Worm (Caenorhabditis elegans) whole organism, midembryonic: Measurements from ENCODE around the gene Y39A3CL.3.

ENCODE experiments used
- T22C8.4 ChIP-seq: fragments of 200-800 bp; sonication (Bioruptor generic); IDR thresholded peaks from 2 replicates; pipeline ENCODE4 v1.3.6; 2022; ENCODE audit warnings: missing genetic modification characterization, missing compliant biosample characterization
- cog-1 ChIP-seq: sonication (generic microtip); optimal IDR thresholded peaks from 2 replicates; lab custom pipeline; 2016; ENCODE audit warnings: missing genetic modification characterization, missing compliant biosample characterization
- flt-1 ChIP-seq: fragments of 200-800 bp; sonication (Bioruptor generic); IDR thresholded peaks from 2 replicates; pipeline ENCODE4 v1.3.6; 2022; ENCODE audit warnings: missing genetic modification characterization, missing compliant biosample characterization
- klf-2 ChIP-seq: fragments of 200-800 bp; sonication (Bioruptor generic); conservative IDR thresholded peaks from 2 replicates; pipeline ENCODE4 v1.3.6; 2022; ENCODE audit warnings: missing genetic modification reagents, missing genetic modification characterization, missing compliant biosample characterization
- med-1 ChIP-seq: sonication (generic microtip); optimal IDR thresholded peaks from 2 replicates; lab custom pipeline; 2017; ENCODE audit warnings: missing genetic modification characterization, mild to moderate bottlenecking, missing compliant biosample characterization, antibody characterized with exemption, missing genetic modification reagents; ENCODE audit not compliant: insufficient read depth
- ref-1 ChIP-seq: fragments of 200-800 bp; sonication (Bioruptor generic); conservative IDR thresholded peaks from 2 replicates; pipeline ENCODE4 v1.3.6; 2022; ENCODE audit warnings: missing genetic modification reagents, missing genetic modification characterization, missing compliant biosample characterization
- tab-1 ChIP-seq: fragments of 200-800 bp; sonication (Bioruptor generic); IDR thresholded peaks from 2 replicates; pipeline ENCODE4 v1.3.6; 2022; ENCODE audit warnings: missing genetic modification characterization, missing compliant biosample characterization
- ztf-23 ChIP-seq: fragments of 200-800 bp; sonication (Bioruptor generic); IDR thresholded peaks from 2 replicates; pipeline ENCODE4 v1.3.6; 2022; ENCODE audit warnings: missing genetic modification reagents, missing genetic modification characterization, missing compliant biosample characterization
- ztf-29 ChIP-seq: fragments of 200-800 bp; sonication (Bioruptor generic); IDR thresholded peaks from 2 replicates; pipeline ENCODE4 v1.3.6; 2022; ENCODE audit warnings: missing genetic modification reagents, missing genetic modification characterization, missing compliant biosample characterization

Y39A3CL.3 gene

DNA sequence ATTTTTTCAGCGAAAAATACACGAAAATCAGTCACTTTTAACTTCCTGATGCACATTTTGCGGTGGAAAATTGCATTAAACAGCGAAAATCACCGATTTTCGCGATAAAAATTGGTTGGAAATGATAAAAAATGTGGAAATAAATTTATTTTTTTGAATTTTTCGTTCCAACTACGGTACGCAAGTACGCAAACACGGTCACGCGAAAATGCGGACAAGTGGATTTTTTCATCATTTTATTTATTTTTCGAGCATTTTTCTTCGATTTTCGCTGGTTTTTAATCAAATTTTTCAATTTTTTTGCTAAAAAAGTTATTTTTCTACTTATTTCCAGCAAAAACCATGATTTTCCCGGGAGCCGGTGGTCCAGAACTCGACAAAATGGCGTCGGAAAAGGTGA, at the start of gene Y39A3CL.3:
Gene Y39A3CL.3, plus strand, starts transcription at position 335 of the 400 bp plus-strand sequence.
- TF ChIP-seq klf-2 (no peak), ztf-29 (no peak), ref-1 (GFP tag; lab: Robert Waterston, UW) (no peak), ztf-23 (GFP tag; lab: Robert Waterston, UW) (no peak)

DNA sequence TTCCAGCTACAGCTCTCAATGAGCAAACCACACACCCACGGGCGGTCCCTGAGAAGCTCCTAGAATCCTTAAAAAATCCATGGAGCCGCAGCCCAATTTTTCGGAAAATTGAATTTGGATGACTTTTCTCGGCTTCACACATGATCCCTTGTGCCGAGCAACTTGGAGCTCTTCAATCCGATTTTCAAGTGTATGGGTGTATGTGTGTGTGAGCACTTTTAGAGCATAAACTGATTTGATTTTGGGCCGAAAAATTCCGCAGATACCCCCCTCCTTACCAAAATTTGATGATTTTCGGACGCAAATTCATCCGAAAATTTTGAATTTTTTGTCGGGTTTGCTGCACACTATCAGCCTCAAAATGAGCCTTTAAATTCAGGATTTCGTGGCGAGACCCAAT, 45.8 kb upstream of the Y39A3CL.3 start:
- no peak for TF ChIP-seq flt-1 (GFP tag; lab: Robert Waterston, UW)
- TF ChIP-seq ztf-29 = no peak
- TF ChIP-seq cog-1 = no peak
- TF ChIP-seq klf-2 = no peak
- no peak for TF ChIP-seq med-1 (GFP tag; lab: Kevin White, UChicago)
- TF ChIP-seq ztf-23 (GFP tag; lab: Robert Waterston, UW) = no peak
- TF ChIP-seq tab-1 (GFP tag; lab: Robert Waterston, UW) = no peak
- no peak for TF ChIP-seq ref-1 (GFP tag; lab: Robert Waterston, UW)
- TF ChIP-seq T22C8.4 (GFP tag; lab: Robert Waterston, UW) = no peak

DNA sequence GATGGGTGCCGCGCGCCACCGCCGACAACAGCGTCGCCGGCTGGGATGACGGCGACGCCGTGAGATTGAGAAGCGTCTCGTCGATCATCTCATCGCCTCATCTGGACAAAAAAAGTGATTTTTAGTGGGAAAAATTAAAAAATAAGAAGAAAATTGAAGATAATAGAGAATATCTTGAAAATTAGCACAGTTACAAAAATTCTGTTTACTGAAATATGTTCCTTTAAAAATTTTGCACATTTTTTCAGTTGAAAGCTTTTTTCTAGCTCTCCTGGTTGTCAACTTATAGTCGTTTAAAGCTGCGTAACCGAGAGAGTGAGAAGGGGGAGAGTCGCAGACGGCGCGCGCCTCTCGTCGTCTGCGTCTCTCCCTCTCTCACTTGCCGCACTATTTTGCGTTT, 44.6 kb upstream of the Y39A3CL.3 start, which contains the start of gene ser-4:
Gene ser-4, minus strand, starts transcription at position 101 of the 400 bp plus-strand sequence.
- no peak for TF ChIP-seq ztf-29
- TF ChIP-seq med-1 (GFP tag; lab: Kevin White, UChicago) = no peak
- no peak for TF ChIP-seq cog-1
- no peak for TF ChIP-seq T22C8.4 (GFP tag; lab: Robert Waterston, UW)
- no peak for TF ChIP-seq ref-1 (GFP tag; lab: Robert Waterston, UW)
- no peak for TF ChIP-seq ztf-23 (GFP tag; lab: Robert Waterston, UW)
- no peak for TF ChIP-seq tab-1 (GFP tag; lab: Robert Waterston, UW)
- no peak for TF ChIP-seq flt-1 (GFP tag; lab: Robert Waterston, UW)
- no peak for TF ChIP-seq klf-2

DNA sequence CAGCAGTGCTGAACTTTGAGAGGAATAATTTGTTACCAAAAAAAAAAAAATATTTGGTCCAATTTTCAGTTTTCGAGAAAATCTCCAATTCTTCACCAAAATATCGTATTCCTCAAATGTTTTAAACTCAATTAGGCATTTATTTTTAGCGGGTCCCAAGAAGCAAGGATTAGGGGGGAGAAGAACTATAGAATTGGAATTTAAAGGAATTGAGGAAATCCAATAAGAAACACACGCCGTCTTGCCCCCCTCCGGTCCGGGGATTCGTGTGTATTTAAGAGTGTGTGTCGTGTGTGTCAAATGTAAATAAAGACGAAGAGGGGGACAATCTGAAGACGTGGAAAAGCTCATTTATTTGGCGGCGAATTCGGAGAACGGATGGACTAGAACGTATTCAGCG, 44.2 kb upstream of the Y39A3CL.3 start:
- TF ChIP-seq tab-1 (GFP tag; lab: Robert Waterston, UW) = no peak
- no peak for TF ChIP-seq med-1 (GFP tag; lab: Kevin White, UChicago)
- TF ChIP-seq ztf-23 (GFP tag; lab: Robert Waterston, UW) = no peak
- no peak for TF ChIP-seq ref-1 (GFP tag; lab: Robert Waterston, UW)
- TF ChIP-seq ztf-29 = no peak
- no peak for TF ChIP-seq klf-2
- no peak for TF ChIP-seq T22C8.4 (GFP tag; lab: Robert Waterston, UW)
- no peak for TF ChIP-seq cog-1
- no peak for TF ChIP-seq flt-1 (GFP tag; lab: Robert Waterston, UW)

DNA sequence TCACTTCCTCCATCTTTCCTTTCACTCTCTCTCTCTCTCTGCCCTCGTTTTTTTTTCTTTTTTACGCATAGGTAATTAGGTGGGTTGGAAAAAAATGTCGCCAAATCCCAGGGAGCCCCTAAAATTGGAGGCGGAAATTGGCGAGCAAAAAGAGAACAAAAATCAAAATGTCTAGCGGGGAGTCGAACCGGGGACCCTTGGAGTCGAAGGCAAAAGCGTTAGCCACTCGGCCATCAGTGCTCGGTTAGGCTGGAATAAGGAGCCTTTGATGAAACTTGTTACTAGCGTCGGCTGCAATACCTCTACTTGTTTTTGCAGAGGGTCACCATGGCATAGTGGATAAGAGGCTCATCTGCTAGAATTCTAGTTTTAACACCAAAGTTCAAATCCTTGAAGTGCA, 34.5 kb upstream of the Y39A3CL.3 start:
- TF ChIP-seq ztf-29 (no peak), T22C8.4 (GFP tag; lab: Robert Waterston, UW) (no peak), med-1 (GFP tag; lab: Kevin White, UChicago) (no peak), cog-1 (no peak), tab-1 (GFP tag; lab: Robert Waterston, UW) (no peak), flt-1 (GFP tag; lab: Robert Waterston, UW) (no peak), klf-2 (no peak), ztf-23 (GFP tag; lab: Robert Waterston, UW) (no peak), ref-1 (GFP tag; lab: Robert Waterston, UW) (no peak)

DNA sequence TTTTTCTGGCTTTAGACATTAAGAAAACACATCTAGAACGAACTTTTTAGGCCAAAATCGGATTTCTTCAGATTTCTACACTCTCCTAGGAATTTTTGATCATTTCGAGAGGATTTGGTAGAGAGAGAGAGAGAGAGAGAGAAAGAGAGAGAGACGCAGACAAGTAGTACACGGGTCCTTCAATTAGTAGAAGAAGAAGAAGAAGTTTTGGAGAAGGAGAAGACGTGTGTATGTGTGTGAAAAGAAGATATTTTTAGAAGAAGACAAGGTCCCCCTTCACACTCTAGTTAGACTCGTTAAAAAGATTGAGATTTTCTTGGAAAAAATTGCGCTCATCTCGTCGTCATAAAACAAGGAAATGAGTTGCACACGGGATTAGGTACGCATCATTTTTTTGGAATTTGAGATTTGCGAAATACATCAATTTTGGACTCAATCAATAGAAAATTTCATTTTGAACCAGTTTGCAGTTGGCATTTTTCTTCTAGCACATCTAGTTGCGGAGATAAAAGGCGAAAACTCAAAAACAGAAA, 34.0 kb upstream of the Y39A3CL.3 start:
- TF ChIP-seq flt-1 (GFP tag; lab: Robert Waterston, UW) (no peak), med-1 (GFP tag; lab: Kevin White, UChicago) (no peak), tab-1 (GFP tag; lab: Robert Waterston, UW) (no peak), ref-1 (GFP tag; lab: Robert Waterston, UW) (no peak)

DNA sequence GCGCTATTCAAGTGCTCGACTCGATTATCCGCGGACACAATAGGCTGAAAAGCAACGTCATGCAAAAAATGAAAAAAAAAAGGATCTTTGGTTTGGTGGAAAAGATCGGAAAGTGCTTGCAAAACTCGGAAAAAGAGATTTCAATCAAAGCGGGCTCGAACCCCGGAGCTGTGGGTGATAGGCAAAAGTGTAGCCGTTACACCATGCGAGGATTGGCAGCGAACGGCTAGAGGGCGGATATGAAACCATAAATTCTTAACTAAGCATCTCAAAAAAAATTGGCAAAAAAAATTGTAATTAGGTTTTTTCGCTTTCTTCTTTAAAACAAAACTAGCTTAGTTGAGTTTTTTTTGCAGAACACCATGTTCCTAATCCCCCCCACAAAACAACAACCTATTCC, 33.1 kb upstream of the Y39A3CL.3 start:
- TF ChIP-seq ref-1 (GFP tag; lab: Robert Waterston, UW) (no peak), flt-1 (GFP tag; lab: Robert Waterston, UW) (no peak), tab-1 (GFP tag; lab: Robert Waterston, UW) (no peak)

DNA sequence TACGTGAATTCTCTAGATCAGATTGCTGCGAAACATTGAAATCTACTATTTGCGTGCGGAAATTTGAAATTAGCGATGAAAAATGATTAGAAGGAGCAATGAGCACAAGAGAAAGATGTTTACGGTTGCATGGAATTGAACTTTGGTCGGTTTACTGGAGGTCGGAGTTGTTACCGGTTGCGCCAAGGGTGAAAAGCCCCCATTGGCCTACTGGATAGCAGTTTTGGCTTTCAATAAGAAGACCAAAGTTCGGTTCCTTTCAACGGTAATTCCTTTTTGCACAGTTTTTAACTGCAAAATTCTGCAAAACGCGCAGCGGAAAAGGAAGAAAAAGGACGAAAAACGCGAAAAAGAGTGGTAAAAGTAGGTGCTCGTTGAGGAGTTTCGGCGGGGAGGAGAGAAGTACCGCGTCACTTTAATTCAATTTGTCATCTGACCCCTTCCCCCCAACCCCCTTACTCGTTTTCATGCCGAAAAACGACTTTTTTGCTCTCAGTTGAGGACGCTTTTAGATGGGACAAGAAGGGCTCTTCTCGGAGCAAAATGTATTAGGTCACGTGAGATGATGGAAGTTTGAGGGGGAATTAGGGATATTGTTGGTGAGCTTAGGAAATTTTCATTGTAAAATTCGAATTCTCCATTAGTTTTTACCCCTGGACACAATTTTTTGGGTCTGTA, 32.0 kb upstream of the Y39A3CL.3 start:
- TF ChIP-seq ref-1 (GFP tag; lab: Robert Waterston, UW) = no peak
- TF ChIP-seq T22C8.4 (GFP tag; lab: Robert Waterston, UW) = no peak
- TF ChIP-seq ztf-23 (GFP tag; lab: Robert Waterston, UW) = no peak
- no peak for TF ChIP-seq klf-2
- TF ChIP-seq flt-1 (GFP tag; lab: Robert Waterston, UW) = no peak
- no peak for TF ChIP-seq cog-1
- no peak for TF ChIP-seq tab-1 (GFP tag; lab: Robert Waterston, UW)
- no peak for TF ChIP-seq med-1 (GFP tag; lab: Kevin White, UChicago)
- no peak for TF ChIP-seq ztf-29

DNA sequence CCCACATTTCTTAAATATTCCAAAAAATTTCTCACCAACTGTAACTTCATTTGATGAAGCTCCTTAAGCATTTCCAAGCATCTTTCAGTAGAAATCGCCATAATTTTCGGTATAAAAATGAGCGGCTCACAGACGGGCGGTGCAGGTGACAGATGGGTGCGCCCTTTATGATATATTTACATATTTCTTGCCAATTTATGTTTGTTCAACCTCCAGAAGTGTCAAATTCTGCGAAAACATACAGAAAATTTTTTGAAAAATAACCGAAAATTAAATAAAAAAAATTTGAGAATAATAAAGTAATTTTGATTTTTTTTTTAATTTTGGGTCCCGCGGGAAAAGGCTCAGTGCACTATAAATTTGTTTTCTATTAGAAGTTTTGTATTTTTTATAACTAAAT, 22.8 kb upstream of the Y39A3CL.3 start, which contains the start of gene Y46E12A.3:
Gene Y46E12A.3, minus strand, starts transcription at position 101 of the 400 bp plus-strand sequence.
- TF ChIP-seq klf-2 = no peak
- no peak for TF ChIP-seq flt-1 (GFP tag; lab: Robert Waterston, UW)
- TF ChIP-seq tab-1 (GFP tag; lab: Robert Waterston, UW) = no peak
- no peak for TF ChIP-seq cog-1
- no peak for TF ChIP-seq ztf-23 (GFP tag; lab: Robert Waterston, UW)
- TF ChIP-seq ref-1 (GFP tag; lab: Robert Waterston, UW) = no peak
- no peak for TF ChIP-seq med-1 (GFP tag; lab: Kevin White, UChicago)
- no peak for TF ChIP-seq ztf-29
- no peak for TF ChIP-seq T22C8.4 (GFP tag; lab: Robert Waterston, UW)

DNA sequence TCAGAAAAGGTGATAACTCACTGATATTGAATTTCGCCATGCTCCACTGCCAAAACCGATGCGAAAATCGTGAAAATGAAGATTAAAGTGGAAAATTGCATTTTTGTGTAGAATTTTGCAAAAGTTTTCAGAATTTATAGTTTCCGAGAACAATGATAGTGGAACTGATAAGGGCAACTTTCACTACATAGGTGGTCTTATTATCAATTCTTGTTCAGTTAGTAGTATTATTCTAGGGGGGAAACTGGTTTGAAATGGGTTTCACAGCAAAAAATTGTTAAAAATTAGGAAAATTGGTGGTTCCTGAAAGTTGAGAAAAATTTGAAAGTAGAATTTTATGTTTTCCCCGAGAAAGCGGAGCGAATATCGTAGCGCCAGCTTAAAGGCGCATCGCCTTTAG, 19.5 kb upstream of the Y39A3CL.3 start, which contains the start of gene Y46E12A.5:
Gene Y46E12A.5, minus strand, starts transcription at position 101 of the 400 bp plus-strand sequence.
- TF ChIP-seq ref-1 (GFP tag; lab: Robert Waterston, UW) = no peak
- TF ChIP-seq tab-1 (GFP tag; lab: Robert Waterston, UW) = no peak
- no peak for TF ChIP-seq flt-1 (GFP tag; lab: Robert Waterston, UW)
- no peak for TF ChIP-seq med-1 (GFP tag; lab: Kevin White, UChicago)
- no peak for TF ChIP-seq T22C8.4 (GFP tag; lab: Robert Waterston, UW)
- TF ChIP-seq ztf-29 = no peak
- no peak for TF ChIP-seq klf-2
- no peak for TF ChIP-seq ztf-23 (GFP tag; lab: Robert Waterston, UW)
